Worm (Caenorhabditis elegans): ENCODE results near the gene ZK1320.5.

ZK1320.5 gene

ce11 chrII:9679842-9680241 is 14.4 kb upstream of the ZK1320.5 start:
- TF ChIP-seq hlh-15 (tag; optimal IDR thresholded peaks at IDR 0.05) (no peak), ref-2 (tag; optimal IDR thresholded peaks at IDR 0.05) (no peak), eyg-1 (tag; optimal IDR thresholded peaks at IDR 0.05) (no peak), K09A11.1 (tag; optimal IDR thresholded peaks at IDR 0.05; ENCODE audit: insufficient read depth) (no peak), hlh-30 (tag; optimal IDR thresholded peaks at IDR 0.05; ENCODE audit: insufficient read depth) (no peak), hlh-8 (tag; optimal IDR thresholded peaks at IDR 0.05) (no peak), unc-55 (GFP tag; optimal IDR thresholded peaks at IDR 0.05) (no peak), ceh-48 (tag; optimal IDR thresholded peaks at IDR 0.05) (no peak), ceh-6 (GFP tag; optimal IDR thresholded peaks at IDR 0.05) (no peak), madf-2 (tag; optimal IDR thresholded peaks at IDR 0.05) (no peak), che-1 (tag; optimal IDR thresholded peaks at IDR 0.05) (no peak), pha-4 (tag; optimal IDR thresholded peaks at IDR 0.05) (no peak)

DNA sequence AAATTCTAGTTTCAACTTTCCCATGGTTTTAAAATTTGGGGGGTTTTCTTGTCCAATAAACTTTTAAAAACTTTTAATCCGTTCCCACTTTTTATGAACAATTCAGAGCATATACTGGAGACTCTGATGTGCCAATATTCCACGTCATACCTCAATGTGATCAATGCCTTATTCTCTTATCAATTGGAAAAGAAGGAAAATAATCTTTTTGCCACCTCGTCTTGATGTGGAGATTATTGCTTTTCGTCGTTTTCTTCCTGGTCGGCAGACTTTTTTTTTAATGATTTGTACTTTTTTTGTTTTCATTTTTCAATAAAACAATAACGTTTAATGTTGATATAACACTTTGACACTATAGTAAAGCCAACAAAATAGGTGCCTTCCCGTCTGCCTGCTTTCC is 12.0 kb upstream of the ZK1320.5 start:
- TF ChIP-seq unc-86 (tag; optimal IDR thresholded peaks at IDR 0.05) (no peak), ceh-6 (GFP tag; optimal IDR thresholded peaks at IDR 0.05) (no peak), nhr-11 (tag; optimal IDR thresholded peaks at IDR 0.05) (no peak), pag-3 (tag; optimal IDR thresholded peaks at IDR 0.05; ENCODE audit: borderline replicate concordance) (no peak), gmeb-2 (tag; optimal IDR thresholded peaks at IDR 0.05) (no peak), ceh-22 (tag; optimal IDR thresholded peaks at IDR 0.05) (no peak), C38D4.7 (GFP tag; optimal IDR thresholded peaks at IDR 0.05) (no peak), sox-4 (tag; optimal IDR thresholded peaks at IDR 0.05) (no peak), pax-1 (tag; optimal IDR thresholded peaks at IDR 0.05) (no peak), fax-1 (tag; optimal IDR thresholded peaks at IDR 0.05) (no peak), tbx-7 (tag; optimal IDR thresholded peaks at IDR 0.05) (no peak), lin-11 (tag; optimal IDR thresholded peaks at IDR 0.05) (no peak), mec-3 (tag; optimal IDR thresholded peaks at IDR 0.05; ENCODE audit: borderline replicate concordance) (no peak), zip-5 (tag; optimal IDR thresholded peaks at IDR 0.05) (no peak), unc-42 (tag; optimal IDR thresholded peaks at IDR 0.05) (no peak), ceh-48 (tag; optimal IDR thresholded peaks at IDR 0.05) (no peak)

DNA sequence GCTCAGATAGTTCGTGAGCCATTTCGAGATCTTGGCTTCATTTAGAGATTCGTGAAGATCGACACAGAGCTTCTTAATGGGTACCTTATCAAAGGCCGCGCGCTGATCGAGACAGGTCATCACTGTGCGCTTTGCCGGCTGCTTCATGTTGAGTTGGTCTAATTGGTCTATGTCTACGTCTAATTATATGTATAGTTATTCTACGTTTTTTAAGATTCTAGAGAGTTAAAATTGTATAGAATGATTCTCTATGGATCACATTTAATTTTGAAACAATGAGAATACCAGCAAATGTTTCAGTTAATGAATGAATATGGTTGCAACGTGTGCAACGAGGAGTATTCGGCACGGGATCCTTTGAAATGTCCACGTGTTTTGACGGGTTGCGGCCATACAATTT is 9.2 kb upstream of the ZK1320.5 start, which contains the start of gene arc-1:
TSS of gene arc-1 (plus strand) at position 301 of the 400 bp plus-strand sequence.
- TF ChIP-seq ceh-2 (tag; optimal IDR thresholded peaks at IDR 0.05), result no peak
- no peak for TF ChIP-seq hlh-8 (tag; optimal IDR thresholded peaks at IDR 0.05)
- no peak for TF ChIP-seq K02D7.2 (tag; optimal IDR thresholded peaks at IDR 0.05)
- TF ChIP-seq unc-86 (tag; optimal IDR thresholded peaks at IDR 0.05), result no peak
- no peak for TF ChIP-seq sox-2 (GFP tag; IDR thresholded peaks at IDR 0.05)
- no peak for TF ChIP-seq eyg-1 (tag; optimal IDR thresholded peaks at IDR 0.05)
- TF ChIP-seq sdc-2 (tag; optimal IDR thresholded peaks at IDR 0.05), result no peak
- no peak for TF ChIP-seq nhr-11 (tag; optimal IDR thresholded peaks at IDR 0.05)
- TF ChIP-seq unc-42 (tag; optimal IDR thresholded peaks at IDR 0.05), result no peak
- TF ChIP-seq lim-6 (tag; optimal IDR thresholded peaks at IDR 0.05), result no peak
- no peak for TF ChIP-seq ceh-45 (GFP tag; IDR thresholded peaks at IDR 0.05)
- TF ChIP-seq madf-2 (tag; optimal IDR thresholded peaks at IDR 0.05), result no peak

DNA sequence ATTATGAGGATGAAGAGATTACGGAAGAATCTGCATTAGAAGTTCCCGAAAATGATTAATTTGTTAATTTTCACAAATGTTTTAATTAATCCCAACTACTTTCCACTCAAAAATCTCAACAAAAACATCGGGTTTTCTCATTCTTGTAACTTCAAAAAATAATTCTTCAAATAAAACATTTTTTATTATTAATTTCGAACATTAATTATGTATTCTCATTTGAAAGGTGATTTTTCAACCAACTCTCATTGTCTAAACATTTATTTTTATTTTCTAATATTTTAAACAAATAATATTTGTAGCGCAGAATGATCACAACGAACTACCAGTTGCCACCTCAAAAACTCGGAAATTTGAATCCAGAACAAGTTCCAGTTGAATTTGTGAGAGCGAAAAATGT is 5.8 kb upstream of the ZK1320.5 start, which contains the start of gene ZK1320.7:
TSS of gene ZK1320.7 (plus strand) at position 301 of the 400 bp plus-strand sequence.
- TF ChIP-seq F13H6.1 (tag; optimal IDR thresholded peaks at IDR 0.05), result no peak
- TF ChIP-seq C38D4.7 (GFP tag; optimal IDR thresholded peaks at IDR 0.05), result no peak
- TF ChIP-seq unc-55 (GFP tag; optimal IDR thresholded peaks at IDR 0.05), result no peak
- no peak for TF ChIP-seq odd-2 (tag; optimal IDR thresholded peaks at IDR 0.05)
- no peak for TF ChIP-seq elt-2 (tag; optimal IDR thresholded peaks at IDR 0.05)

DNA sequence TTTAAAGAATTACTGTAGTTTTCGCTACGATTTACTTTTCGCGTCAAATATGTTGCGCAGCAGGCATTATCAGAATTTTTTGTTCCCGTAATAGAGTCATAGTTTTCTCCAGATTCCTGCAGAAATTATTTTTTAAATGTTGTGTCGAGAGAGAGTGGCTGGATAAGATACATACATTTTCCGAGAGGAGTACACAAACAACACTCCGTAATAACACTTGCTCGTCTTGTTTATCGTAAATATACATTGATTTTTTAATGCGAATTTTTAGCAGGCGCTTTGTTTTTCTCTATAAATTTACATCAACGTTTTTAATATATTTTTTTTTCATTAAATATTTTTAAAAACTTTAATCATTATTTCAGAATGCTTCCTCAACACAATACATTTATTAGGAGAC is 3.5 kb upstream of the ZK1320.5 start, which contains the start of gene taf-8:
TSS of gene taf-8 (plus strand) at position 360 of the 400 bp plus-strand sequence.
- TF ChIP-seq fkh-10 (GFP tag; optimal IDR thresholded peaks at IDR 0.05) (no peak), ceh-30 (tag; optimal IDR thresholded peaks at IDR 0.05) (no peak), madf-2 (tag; optimal IDR thresholded peaks at IDR 0.05) (no peak), nhr-232 (tag; optimal IDR thresholded peaks at IDR 0.05) (no peak), unc-42 (tag; optimal IDR thresholded peaks at IDR 0.05) (peak; percentile 20), ceh-31 (tag; optimal IDR thresholded peaks at IDR 0.05) (peak; percentile 1), ref-2 (tag; optimal IDR thresholded peaks at IDR 0.05) (no peak), ceh-48 (tag; optimal IDR thresholded peaks at IDR 0.05) (peak; percentile 67), C38D4.7 (GFP tag; optimal IDR thresholded peaks at IDR 0.05) (no peak), lin-11 (tag; optimal IDR thresholded peaks at IDR 0.05) (no peak), elt-2 (tag; optimal IDR thresholded peaks at IDR 0.05) (peak; percentile 10), npax-4 (tag; optimal IDR thresholded peaks at IDR 0.05) (no peak)
